Worm (Caenorhabditis elegans) whole organism, late embryonic: ENCODE results near the gene ugt-12.

Experiments
- ama-1 ChIP-seq: fragments of 150-350 bp; optimal IDR thresholded peaks from 2 replicates; lab custom pipeline; 2014
- fkh-10 ChIP-seq: fragments of 150-350 bp; optimal IDR thresholded peaks from 2 replicates; lab custom pipeline; 2014; ENCODE audit warnings: missing biosample characterization, missing genetic modification reagents, missing genetic modification characterization
- nhr-11 ChIP-seq: fragments of 150-350 bp; optimal IDR thresholded peaks from 2 replicates; lab custom pipeline; 2014; ENCODE audit warnings: missing biosample characterization, missing genetic modification characterization
- pha-4 ChIP-seq: fragments of 150-350 bp; optimal IDR thresholded peaks from 2 replicates; lab custom pipeline; 2018; ENCODE audit warnings: missing biosample characterization, missing genetic modification reagents, missing genetic modification characterization
- rnt-1 ChIP-seq: sonication (generic microtip); optimal IDR thresholded peaks from 2 replicates; lab custom pipeline; 2016; ENCODE audit warnings: missing genetic modification characterization, missing compliant biosample characterization
- unc-55 ChIP-seq: sonication (generic microtip); optimal IDR thresholded peaks from 2 replicates; lab custom pipeline; 2017; ENCODE audit warnings: missing biosample characterization, missing genetic modification reagents, missing genetic modification characterization
- zip-5 ChIP-seq: sonication (generic microtip); optimal IDR thresholded peaks from 2 replicates; lab custom pipeline; 2016; ENCODE audit warnings: missing genetic modification characterization, missing compliant biosample characterization

ce11 chrV:4920690-4921152, 31.3 kb upstream of the ugt-12 start, which contains the start of the genes C02E7.8 and srh-23:
- TF ChIP-seq unc-55 (GFP tag; lab: Kevin White, UChicago) (no peak), pha-4 (tag; lab: Kevin White, UChicago) (no peak), zip-5 (tag; lab: Kevin White, UChicago) (no peak), fkh-10 (no peak), rnt-1 (tag; lab: Kevin White, UChicago) (no peak), nhr-11 (tag; lab: Kevin White, UChicago) (no peak), ama-1 (lab: Kevin White, UChicago) (no peak)
